Worm (Caenorhabditis elegans): Measurements from ENCODE around the gene C18E9.8.

ce11 chrII:8960414-8960813 lies 27.4 kb downstream of the C18E9.8 start, which contains the start of gene cal-2:
- TF ChIP-seq tbx-37 (GFP tag; conservative IDR thresholded peaks at IDR 0.05) (no peak), ama-1 (optimal IDR thresholded peaks at IDR 0.05) (no peak), hmg-4 (GFP tag; optimal IDR thresholded peaks at IDR 0.05) (no peak), ets-7 (tag; optimal IDR thresholded peaks at IDR 0.05) (no peak), F13C5.2 (tag; optimal IDR thresholded peaks at IDR 0.05) (no peak), ceh-13 (GFP tag; optimal IDR thresholded peaks at IDR 0.05) (no peak), hmbx-1 (tag; optimal IDR thresholded peaks at IDR 0.05) (no peak), B0310.2 (tag; optimal IDR thresholded peaks at IDR 0.05) (no peak), sea-1 (GFP tag; conservative IDR thresholded peaks at IDR 0.05) (no peak), tbx-11 (GFP tag; IDR thresholded peaks at IDR 0.05) (no peak), ceh-36 (tag; optimal IDR thresholded peaks at IDR 0.05) (no peak), tra-4 (tag; optimal IDR thresholded peaks at IDR 0.05) (no peak), flt-1 (GFP tag; IDR thresholded peaks at IDR 0.05) (no peak), hnd-1 (tag; optimal IDR thresholded peaks at IDR 0.05) (no peak)
